Fruit fly (Drosophila melanogaster) whole organism: ENCODE measurements around the gene Mst84B.

Experiments
- CG8478 ChIP-seq: fragments of >200 bp; optimal IDR thresholded peaks from 2 replicates; lab custom pipeline; 2018; ENCODE audit warnings: inconsistent platforms
- Dll ChIP-seq: fragments of >200 bp; optimal IDR thresholded peaks from 2 replicates; lab custom pipeline; 2017
- EcR ChIP-seq, 2 experiments: fragments of >200 bp; optimal IDR thresholded peaks; 2 replicates each; lab custom pipeline; 2017; ENCODE audit warnings: missing biosample characterization in 2 of 2, missing genetic modification characterization in 2 of 2, missing genetic modification reagents in 2 of 2
- pan ChIP-seq: fragments of >200 bp; optimal IDR thresholded peaks from 2 replicates; lab custom pipeline; 2017
- psq ChIP-seq: fragments of >200 bp; optimal IDR thresholded peaks from 2 replicates; lab custom pipeline; 2017

DNA sequence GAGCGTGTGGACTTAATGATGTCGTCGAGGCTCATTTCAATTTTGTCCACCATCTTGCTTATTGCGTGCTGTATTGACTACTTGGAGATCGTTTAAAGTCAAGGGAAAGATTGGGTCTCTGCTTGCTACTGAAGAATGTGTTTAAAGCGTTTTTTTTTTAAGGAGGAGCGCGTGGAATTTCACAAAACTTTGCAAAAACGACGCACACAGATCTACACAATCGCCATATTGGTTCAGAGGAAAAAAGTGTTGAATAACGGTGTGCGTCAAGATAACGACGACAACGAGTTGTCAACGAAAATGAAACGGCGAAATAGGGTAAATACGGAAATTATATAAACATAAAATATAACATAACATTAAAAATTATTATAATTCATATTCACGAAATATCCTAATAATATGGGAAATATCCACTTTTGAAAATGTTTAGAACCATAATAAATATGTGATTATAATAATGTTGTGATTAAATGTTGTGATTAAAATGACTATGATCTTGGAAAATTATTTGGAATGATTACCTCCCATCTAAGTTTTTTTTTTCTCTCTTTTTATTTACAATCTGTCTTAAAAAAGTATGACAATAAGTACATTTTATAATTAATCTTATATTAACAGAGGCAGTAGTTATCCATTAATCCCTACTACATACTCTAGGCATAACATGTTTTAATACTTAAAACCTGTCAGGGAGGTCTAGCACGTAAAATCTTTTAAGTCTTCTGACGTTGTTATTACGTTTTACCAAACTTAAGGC, 18.4 kb downstream of the Mst84B start, which contains the start of gene Ref1:
- TF ChIP-seq EcR (GFP tag; optimal IDR thresholded peaks at IDR 0.05; lab: Kevin White, UChicago) (no peak), psq (lab: Kevin White, UChicago) (no peak), CG8478 (lab: Kevin White, UChicago) (no peak), Dll (lab: Kevin White, UChicago) (no peak), pan (lab: Kevin White, UChicago) (no peak)
